Fruit fly (Drosophila melanogaster): ENCODE measurements around the gene CheA7a.
A peak's percentile ranks its signal among the peaks of the same experiment; 100 is the strongest.

Gene CheA7a

dm6 chrX:7333858-7334800, 43.8 kb upstream of the CheA7a start (continued):
- TF ChIP-seq OdsH (GFP tag; optimal IDR thresholded peaks at IDR 0.05) = peak; percentile 21
- no peak for TF ChIP-seq CG32264 (GFP tag; optimal IDR thresholded peaks at IDR 0.05)
- peak; percentile 38 for TF ChIP-seq Sp1 (GFP tag; optimal IDR thresholded peaks at IDR 0.05)
- TF ChIP-seq dsf (GFP tag; optimal IDR thresholded peaks at IDR 0.05; ENCODE audit: borderline replicate concordance) = no peak

- no peak for TF ChIP-seq Hr83 (GFP tag; optimal IDR thresholded peaks at IDR 0.05; ENCODE audit: poor library complexity, severe bottlenecking)
- no peak for TF ChIP-seq Hr78 (GFP tag; optimal IDR thresholded peaks at IDR 0.05)
- no peak for TF ChIP-seq dl (GFP tag; optimal IDR thresholded peaks at IDR 0.05; ENCODE audit: insufficient read depth in 1 of 2, partially characterized antibody in 2 of 2)
- TF ChIP-seq dsf (GFP tag; optimal IDR thresholded peaks at IDR 0.05; ENCODE audit: borderline replicate concordance) = no peak
- no peak for TF ChIP-seq jim (GFP tag; optimal IDR thresholded peaks at IDR 0.05)
- TF ChIP-seq fru (GFP tag; optimal IDR thresholded peaks at IDR 0.05) = no peak
- no peak for TF ChIP-seq Abd-B (GFP tag; optimal IDR thresholded peaks at IDR 0.05)
- peak; percentile 41 for TF ChIP-seq HLH106 (tag; optimal IDR thresholded peaks at IDR 0.05)
- no peak for TF ChIP-seq usp (GFP tag; optimal IDR thresholded peaks at IDR 0.05)
- peak; percentile 26 for TF ChIP-seq sv (GFP tag; optimal IDR thresholded peaks at IDR 0.05)
- no peak for TF ChIP-seq pan (optimal IDR thresholded peaks at IDR 0.05)
- TF ChIP-seq Dfd (GFP tag; optimal IDR thresholded peaks at IDR 0.05) = no peak
- TF ChIP-seq N (GFP tag; optimal IDR thresholded peaks at IDR 0.05) = no peak
- TF ChIP-seq Sp1 (GFP tag; optimal IDR thresholded peaks at IDR 0.05) = peak; percentile 35
Observed at dm6 chrX:7334801-7335176, 43.2 kb upstream of the CheA7a start.

- TF ChIP-seq Hr78 (GFP tag; optimal IDR thresholded peaks at IDR 0.05) (no peak), brk (GFP tag; optimal IDR thresholded peaks at IDR 0.05) (peak; percentile 89), Dfd (GFP tag; optimal IDR thresholded peaks at IDR 0.05) (no peak), dl (GFP tag; optimal IDR thresholded peaks at IDR 0.05; ENCODE audit: insufficient read depth in 1 of 2, partially characterized antibody in 2 of 2) (no peak), OdsH (GFP tag; optimal IDR thresholded peaks at IDR 0.05) (peak; percentile 69), pan (optimal IDR thresholded peaks at IDR 0.05) (no peak), tai (GFP tag; optimal IDR thresholded peaks at IDR 0.05) (no peak), foxo (GFP tag; optimal IDR thresholded peaks at IDR 0.05) (peak in 1 of 2 experiments; percentile 89), Jra (GFP tag; optimal IDR thresholded peaks at IDR 0.05) (peak; percentile 3), Abd-B (GFP tag; optimal IDR thresholded peaks at IDR 0.05) (no peak), usp (GFP tag; optimal IDR thresholded peaks at IDR 0.05) (no peak), sage (GFP tag; optimal IDR thresholded peaks at IDR 0.05) (peak; percentile 46), CrebA (GFP tag; optimal IDR thresholded peaks at IDR 0.05; ENCODE audit: borderline replicate concordance) (no peak), dsf (GFP tag; optimal IDR thresholded peaks at IDR 0.05; ENCODE audit: borderline replicate concordance) (no peak), CG9705 (GFP tag; optimal IDR thresholded peaks at IDR 0.05) (peak; percentile 41), fru (GFP tag; optimal IDR thresholded peaks at IDR 0.05) (peak; percentile 93), GATAd (GFP tag; optimal IDR thresholded peaks at IDR 0.05) (no peak), Hnf4 (GFP tag; optimal IDR thresholded peaks at IDR 0.05) (peak; percentile 3), Myc (optimal IDR thresholded peaks at IDR 0.05) (no peak), Mio (GFP tag; optimal IDR thresholded peaks at IDR 0.05) (no peak), jim (GFP tag; optimal IDR thresholded peaks at IDR 0.05) (no peak), Rel (GFP tag; optimal IDR thresholded peaks at IDR 0.05) (peak; percentile 18), Rel (tag; optimal IDR thresholded peaks at IDR 0.05) (peak; percentile 12), CG32264 (GFP tag; optimal IDR thresholded peaks at IDR 0.05) (no peak), Sp1 (GFP tag; optimal IDR thresholded peaks at IDR 0.05) (peak; percentile 81), psq (GFP tag; optimal IDR thresholded peaks at IDR 0.05) (peak; percentile 67), Dif (GFP tag; optimal IDR thresholded peaks at IDR 0.05; ENCODE audit: partially characterized antibody) (no peak), h (GFP tag; optimal IDR thresholded peaks at IDR 0.05) (peak; percentile 78), ey (GFP tag; optimal IDR thresholded peaks at IDR 0.05) (peak; percentile 79), N (GFP tag; optimal IDR thresholded peaks at IDR 0.05) (no peak), HLH106 (tag; optimal IDR thresholded peaks at IDR 0.05) (peak; percentile 81), woc (GFP tag; optimal IDR thresholded peaks at IDR 0.05) (peak; percentile 64), sv (GFP tag; optimal IDR thresholded peaks at IDR 0.05) (no peak), lola (GFP tag; optimal IDR thresholded peaks at IDR 0.05) (no peak), dmrt93B (GFP tag; optimal IDR thresholded peaks at IDR 0.05) (peak; percentile 53), rgr (GFP tag; optimal IDR thresholded peaks at IDR 0.05) (peak; percentile 60), br (GFP tag; optimal IDR thresholded peaks at IDR 0.05) (peak; percentile 58)
Observed at dm6 chrX:7335524-7335991, 42.4 kb upstream of the CheA7a start.

Data from whole organism, wandering third instar larva.